Worm (Caenorhabditis elegans) whole organism, L2 larva: Measurements from ENCODE around the gene nep-8.

Experiments
- C34F6.9 ChIP-seq: fragments of 150-350 bp; optimal IDR thresholded peaks from 2 replicates; lab custom pipeline; 2014; ENCODE audit warnings: missing biosample characterization, missing genetic modification characterization
- F13H6.1 ChIP-seq: sonication (generic microtip); optimal IDR thresholded peaks from 2 replicates; lab custom pipeline; 2016; ENCODE audit warnings: missing genetic modification characterization, missing compliant biosample characterization
- R02D3.7 ChIP-seq: fragments of 150-350 bp; optimal IDR thresholded peaks from 2 replicates; lab custom pipeline; 2014; ENCODE audit warnings: missing biosample characterization, missing genetic modification characterization
- Y55F3AM.14 ChIP-seq: fragments of 200-800 bp; sonication (Bioruptor generic); optimal IDR thresholded peaks from 2 replicates; lab custom pipeline; 2018; ENCODE audit warnings: mild to moderate bottlenecking, missing genetic modification characterization, missing compliant biosample characterization
- ZK546.5 ChIP-seq: sonication (generic microtip); optimal IDR thresholded peaks from 2 replicates; lab custom pipeline; 2017; ENCODE audit warnings: missing biosample characterization, missing genetic modification characterization
- alr-1 ChIP-seq: fragments of 150-350 bp; optimal IDR thresholded peaks from 2 replicates; lab custom pipeline; 2014; ENCODE audit warnings: missing biosample characterization, missing genetic modification characterization
- aly-2 ChIP-seq: fragments of 150-350 bp; optimal IDR thresholded peaks from 2 replicates; lab custom pipeline; 2014; ENCODE audit warnings: missing biosample characterization, missing genetic modification characterization
- ama-1 ChIP-seq: fragments of 150-350 bp; optimal IDR thresholded peaks from 2 replicates; lab custom pipeline; 2018; ENCODE audit warnings: inconsistent platforms
- blmp-1 ChIP-seq: sonication (generic microtip); optimal IDR thresholded peaks from 2 replicates; lab custom pipeline; 2017; ENCODE audit warnings: missing genetic modification characterization, mild to moderate bottlenecking, missing compliant biosample characterization, antibody characterized with exemption, moderate library complexity; ENCODE audit not compliant: insufficient read depth
- ceh-16 ChIP-seq: fragments of 150-350 bp; optimal IDR thresholded peaks from 2 replicates; lab custom pipeline; 2014; ENCODE audit warnings: missing biosample characterization, missing genetic modification characterization
- ceh-82 ChIP-seq: fragments of 150-350 bp; optimal IDR thresholded peaks from 2 replicates; lab custom pipeline; 2014; ENCODE audit warnings: missing biosample characterization, missing genetic modification characterization
- crh-2 ChIP-seq: sonication (generic microtip); optimal IDR thresholded peaks from 2 replicates; lab custom pipeline; 2017; ENCODE audit warnings: missing biosample characterization, missing genetic modification characterization
- elt-1 ChIP-seq: fragments of 150-350 bp; optimal IDR thresholded peaks from 2 replicates; lab custom pipeline; 2014; ENCODE audit warnings: missing biosample characterization, missing genetic modification characterization
- elt-3 ChIP-seq: sonication (generic microtip); optimal IDR thresholded peaks from 2 replicates; lab custom pipeline; 2017; ENCODE audit warnings: missing biosample characterization, missing genetic modification characterization
- gmeb-1 ChIP-seq: fragments of 150-350 bp; optimal IDR thresholded peaks from 2 replicates; lab custom pipeline; 2014; ENCODE audit warnings: missing biosample characterization, missing genetic modification characterization
- lin-11 ChIP-seq: fragments of 150-350 bp; sonication (generic microtip); optimal IDR thresholded peaks from 2 replicates; lab custom pipeline; 2014; ENCODE audit warnings: missing biosample characterization, missing genetic modification characterization, inconsistent platforms, mixed read lengths
- lin-13 ChIP-seq: fragments of 150-350 bp; optimal IDR thresholded peaks from 2 replicates; lab custom pipeline; 2014; ENCODE audit warnings: missing biosample characterization, missing genetic modification reagents, missing genetic modification characterization
- lin-39 ChIP-seq: fragments of 150-350 bp; optimal IDR thresholded peaks from 2 replicates; lab custom pipeline; 2014; ENCODE audit warnings: missing biosample characterization, missing genetic modification reagents, missing genetic modification characterization
- lsy-2 ChIP-seq, 2 experiments: fragments of 150-350 bp in 1 of 2; sonication (generic microtip) in 1 of 2; optimal IDR thresholded peaks; 2 replicates each; lab custom pipeline; 2014 to 2017; ENCODE audit warnings: missing biosample characterization in 2 of 2, missing genetic modification characterization in 2 of 2
- mab-5 ChIP-seq: fragments of 150-350 bp; optimal IDR thresholded peaks from 2 replicates; lab custom pipeline; 2014; ENCODE audit warnings: missing biosample characterization, missing genetic modification characterization
- mbf-1 ChIP-seq: sonication (generic microtip); optimal IDR thresholded peaks from 2 replicates; lab custom pipeline; 2017; ENCODE audit warnings: missing biosample characterization, missing genetic modification characterization
- mdl-1 ChIP-seq, 2 experiments: fragments of 150-350 bp in 1 of 2; sonication (generic microtip) in 1 of 2; optimal IDR thresholded peaks; 2 replicates each; lab custom pipeline; 2017; ENCODE audit warnings: missing biosample characterization in 2 of 2, missing genetic modification characterization in 2 of 2
- nhr-10 ChIP-seq: sonication (generic microtip); optimal IDR thresholded peaks from 2 replicates; lab custom pipeline; 2017; ENCODE audit warnings: missing biosample characterization, missing genetic modification characterization
- nhr-11 ChIP-seq: fragments of 150-350 bp; optimal IDR thresholded peaks from 2 replicates; lab custom pipeline; 2014; ENCODE audit warnings: missing biosample characterization, missing genetic modification characterization
- nhr-12 ChIP-seq: fragments of 150-350 bp; optimal IDR thresholded peaks from 2 replicates; lab custom pipeline; 2014; ENCODE audit warnings: missing biosample characterization, missing genetic modification characterization
- nhr-129 ChIP-seq: fragments of 150-350 bp; optimal IDR thresholded peaks from 2 replicates; lab custom pipeline; 2014; ENCODE audit warnings: missing biosample characterization, missing genetic modification characterization
- nhr-21 ChIP-seq: fragments of 150-350 bp; optimal IDR thresholded peaks from 2 replicates; lab custom pipeline; 2014; ENCODE audit warnings: missing biosample characterization, missing genetic modification characterization
- nhr-23 ChIP-seq: fragments of 150-350 bp; optimal IDR thresholded peaks from 2 replicates; lab custom pipeline; 2014; ENCODE audit warnings: missing biosample characterization, missing genetic modification reagents, missing genetic modification characterization
- nhr-237 ChIP-seq: fragments of 150-350 bp; optimal IDR thresholded peaks from 2 replicates; lab custom pipeline; 2014; ENCODE audit warnings: missing biosample characterization, missing genetic modification characterization
- nhr-6 ChIP-seq: fragments of 150-350 bp; optimal IDR thresholded peaks from 2 replicates; lab custom pipeline; 2014; ENCODE audit warnings: missing biosample characterization, missing genetic modification characterization
- nhr-77 ChIP-seq: fragments of 150-350 bp; optimal IDR thresholded peaks from 2 replicates; lab custom pipeline; 2014; ENCODE audit warnings: missing biosample characterization, missing genetic modification characterization
- peb-1 ChIP-seq: fragments of 150-350 bp; optimal IDR thresholded peaks from 2 replicates; lab custom pipeline; 2014; ENCODE audit warnings: missing biosample characterization, missing genetic modification characterization
- skn-1 ChIP-seq: sonication (generic microtip); optimal IDR thresholded peaks from 2 replicates; lab custom pipeline; 2017; ENCODE audit warnings: missing biosample characterization, missing genetic modification characterization
- sma-3 ChIP-seq: sonication (generic microtip); optimal IDR thresholded peaks from 2 replicates; lab custom pipeline; 2016; ENCODE audit warnings: missing genetic modification reagents, missing genetic modification characterization, missing compliant biosample characterization
- sma-9 ChIP-seq, 2 experiments: fragments of 150-350 bp in 1 of 2; sonication (generic microtip) in 1 of 2; optimal IDR thresholded peaks; 2 replicates each; lab custom pipeline; 2014 to 2016; ENCODE audit warnings: missing genetic modification characterization in 2 of 2, mild to moderate bottlenecking in 1 of 2, missing biosample characterization in 1 of 2, missing compliant biosample characterization in 1 of 2, missing genetic modification reagents in 1 of 2, moderate library complexity in 1 of 2
- snpc-4 ChIP-seq: fragments of 150-350 bp; optimal IDR thresholded peaks from 2 replicates; lab custom pipeline; 2014; ENCODE audit warnings: missing biosample characterization, missing genetic modification characterization
- unc-39 ChIP-seq: fragments of 150-350 bp; optimal IDR thresholded peaks from 2 replicates; lab custom pipeline; 2014; ENCODE audit warnings: missing biosample characterization, missing genetic modification characterization
- unc-55 ChIP-seq: fragments of 150-350 bp; sonication (generic microtip); optimal IDR thresholded peaks from 3 replicates; lab custom pipeline; 2014; ENCODE audit warnings: missing biosample characterization, missing genetic modification reagents, missing genetic modification characterization
- unc-62 ChIP-seq: fragments of 150-350 bp; optimal IDR thresholded peaks from 2 replicates; lab custom pipeline; 2014; ENCODE audit warnings: missing biosample characterization, missing genetic modification reagents, missing genetic modification characterization
- zag-1 ChIP-seq: fragments of 150-350 bp; optimal IDR thresholded peaks from 2 replicates; lab custom pipeline; 2014; ENCODE audit warnings: missing biosample characterization, missing genetic modification characterization
- ztf-1 ChIP-seq: fragments of 200-800 bp; sonication (Bioruptor generic); conservative IDR thresholded peaks from 2 replicates; pipeline ENCODE4 v1.3.6; 2022; ENCODE audit warnings: missing genetic modification characterization, missing compliant biosample characterization
- ztf-4 ChIP-seq: fragments of 150-350 bp; optimal IDR thresholded peaks from 2 replicates; lab custom pipeline; 2014; ENCODE audit warnings: missing biosample characterization, missing genetic modification characterization

nep-8 gene

DNA sequence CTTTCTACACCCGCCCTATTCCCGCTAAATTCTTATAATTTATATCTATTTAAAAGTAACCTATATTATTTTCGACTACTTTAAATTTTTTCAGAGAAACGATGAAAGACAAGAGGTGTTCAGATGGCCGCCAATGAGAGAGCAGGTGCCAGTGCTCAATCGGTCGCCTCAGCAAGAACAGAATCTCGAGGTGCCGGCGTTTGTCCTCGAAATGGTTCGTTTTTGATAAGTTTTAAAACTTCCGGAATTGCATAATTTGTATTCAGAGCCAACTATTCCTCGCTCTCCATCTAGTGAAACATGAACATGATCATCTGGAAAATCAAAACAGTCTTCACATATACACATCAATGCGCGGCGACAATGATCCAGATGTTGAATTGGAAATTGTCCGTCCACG is 32.6 kb upstream of the nep-8 start, which contains the start of gene bath-23:
bath-23 (plus strand) TSS at position 301 of the 400 bp plus-strand sequence.
- TF ChIP-seq nhr-10 (tag; lab: Kevin White, UChicago) (no peak), snpc-4 (tag; lab: Kevin White, UChicago) (no peak), mdl-1 (tag; optimal IDR thresholded peaks at IDR 0.05; lab: Kevin White, UChicago) (no peak), R02D3.7 (tag; lab: Kevin White, UChicago) (no peak), F13H6.1 (no peak), C34F6.9 (tag; lab: Kevin White, UChicago) (no peak), alr-1 (no peak), sma-9 (GFP tag; optimal IDR thresholded peaks at IDR 0.05; lab: Kevin White, UChicago) (no peak), sma-9 (tag; optimal IDR thresholded peaks at IDR 0.05; lab: Kevin White, UChicago) (no peak), ceh-82 (tag; lab: Kevin White, UChicago) (no peak), gmeb-1 (no peak), peb-1 (tag; lab: Kevin White, UChicago) (no peak), nhr-11 (tag; lab: Kevin White, UChicago) (no peak), unc-62 (GFP tag; lab: Kevin White, UChicago) (no peak), elt-1 (tag; lab: Kevin White, UChicago) (no peak), nhr-12 (tag; lab: Kevin White, UChicago) (no peak), lsy-2 (tag; optimal IDR thresholded peaks at IDR 0.05; lab: Kevin White, UChicago) (no peak), nhr-21 (tag; lab: Kevin White, UChicago) (no peak), Y55F3AM.14 (GFP tag; lab: Kevin White, UChicago) (no peak), lin-11 (tag; lab: Kevin White, UChicago) (no peak), lin-39 (no peak)
- TF ChIP-seq, all 48 proteins: peak for 0

DNA sequence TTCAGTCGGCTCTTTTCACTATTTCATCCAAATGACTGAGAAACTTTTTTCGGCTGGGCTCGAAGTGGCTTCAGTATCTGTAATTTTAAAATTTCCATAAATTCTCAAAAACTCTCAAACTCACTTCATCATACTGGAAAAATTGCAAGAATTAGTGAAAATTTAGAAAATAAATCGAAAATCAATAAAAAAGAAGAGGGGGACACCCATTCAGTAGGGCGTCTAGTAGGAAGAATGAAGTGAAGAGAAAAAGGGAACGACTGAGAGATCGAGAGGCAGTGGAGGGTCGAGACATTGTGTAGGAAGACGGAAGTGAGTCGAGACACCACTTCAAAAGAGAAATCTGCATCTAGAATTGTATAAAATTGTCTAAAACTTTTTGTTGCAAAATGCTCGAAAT is 29.8 kb upstream of the nep-8 start:
- TF ChIP-seq unc-55 (GFP tag; lab: Kevin White, UChicago), result peak; percentile 57
- no peak for TF ChIP-seq elt-3 (tag; lab: Kevin White, UChicago)
- TF ChIP-seq nhr-6 (tag; lab: Kevin White, UChicago), result no peak
- peak; percentile 2 for TF ChIP-seq C34F6.9 (tag; lab: Kevin White, UChicago)
- TF ChIP-seq ceh-16 (tag; lab: Kevin White, UChicago), result no peak
- TF ChIP-seq, all 48 proteins: peak for 2

DNA sequence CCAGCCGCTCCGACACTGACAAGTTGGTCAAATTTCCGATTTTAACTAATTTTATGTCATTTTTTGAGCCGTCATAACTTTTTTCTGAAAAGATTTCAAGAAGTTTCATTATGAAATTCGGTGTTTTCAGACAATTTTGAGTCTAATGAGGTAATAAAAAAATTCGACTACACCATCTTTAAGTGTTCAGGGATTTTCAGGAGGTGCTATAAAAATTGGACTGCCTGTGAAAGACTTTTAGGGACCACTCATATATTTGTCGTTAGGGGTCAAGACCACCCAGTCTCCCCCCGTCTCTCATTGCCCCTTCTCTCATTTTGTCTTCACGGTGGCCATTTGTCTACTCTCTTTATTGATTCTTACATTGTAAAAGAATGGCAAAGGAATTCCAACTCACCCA is 28.9 kb upstream of the nep-8 start, which contains the start of gene bath-10:
bath-10 (plus strand) TSS at position 301 of the 400 bp plus-strand sequence.
- TF ChIP-seq sma-3 (GFP tag; lab: Kevin White, UChicago), result no peak
- no peak for TF ChIP-seq elt-3 (tag; lab: Kevin White, UChicago)
- TF ChIP-seq nhr-11 (tag; lab: Kevin White, UChicago), result no peak
- no peak for TF ChIP-seq mbf-1 (tag; lab: Kevin White, UChicago)
- TF ChIP-seq peb-1 (tag; lab: Kevin White, UChicago), result no peak
- TF ChIP-seq nhr-237, result no peak
- no peak for TF ChIP-seq zag-1
- TF ChIP-seq lin-13 (GFP tag; lab: Kevin White, UChicago), result no peak
- TF ChIP-seq elt-1 (tag; lab: Kevin White, UChicago), result no peak
- no peak for TF ChIP-seq ceh-16 (tag; lab: Kevin White, UChicago)
- no peak for TF ChIP-seq mab-5 (tag; lab: Kevin White, UChicago)
- no peak for TF ChIP-seq ztf-4
- TF ChIP-seq crh-2, result no peak
- TF ChIP-seq ama-1 (lab: Kevin White, UChicago), result no peak
- TF ChIP-seq aly-2 (tag; lab: Kevin White, UChicago), result no peak
- TF ChIP-seq nhr-129 (tag; lab: Kevin White, UChicago), result no peak
- TF ChIP-seq R02D3.7 (tag; lab: Kevin White, UChicago), result no peak
- no peak for TF ChIP-seq ZK546.5 (tag; lab: Kevin White, UChicago)
- TF ChIP-seq, all 48 proteins: peak for 0

DNA sequence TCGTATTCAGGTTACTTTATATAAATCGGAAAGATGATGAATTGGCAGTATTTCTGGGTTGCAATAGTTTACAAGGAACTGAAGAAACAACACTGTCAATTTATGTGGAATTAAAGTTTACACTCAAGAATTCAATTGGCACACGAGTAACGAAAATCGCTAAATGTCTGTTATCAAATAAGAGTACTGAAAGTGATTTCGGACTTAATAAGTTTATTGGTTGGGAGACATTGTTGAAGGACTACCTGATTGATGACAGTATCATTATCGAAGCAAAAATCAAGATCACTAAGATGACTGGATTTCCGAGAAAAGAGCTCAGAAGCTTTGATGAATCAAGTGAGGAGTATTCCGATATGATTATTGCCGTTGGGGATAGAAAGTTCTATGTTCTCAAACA is 28.3 kb upstream of the nep-8 start:
- no peak for TF ChIP-seq ceh-82 (tag; lab: Kevin White, UChicago)
- no peak for TF ChIP-seq ceh-16 (tag; lab: Kevin White, UChicago)
- no peak for TF ChIP-seq unc-39 (tag; lab: Kevin White, UChicago)
- TF ChIP-seq ZK546.5 (tag; lab: Kevin White, UChicago), result no peak
- TF ChIP-seq nhr-23 (tag; lab: Kevin White, UChicago), result no peak
- no peak for TF ChIP-seq blmp-1
- no peak for TF ChIP-seq nhr-237
- TF ChIP-seq nhr-12 (tag; lab: Kevin White, UChicago), result no peak
- TF ChIP-seq lin-39, result no peak
- no peak for TF ChIP-seq skn-1 (tag; lab: Kevin White, UChicago)
- no peak for TF ChIP-seq nhr-77 (tag; lab: Kevin White, UChicago)
- TF ChIP-seq ztf-1, result no peak
- no peak for TF ChIP-seq sma-9 (GFP tag; optimal IDR thresholded peaks at IDR 0.05; lab: Kevin White, UChicago)
- no peak for TF ChIP-seq sma-9 (tag; optimal IDR thresholded peaks at IDR 0.05; lab: Kevin White, UChicago)
